Fruit fly (Drosophila melanogaster) whole organism, embryonic: ENCODE results near the gene CG8292.
A peak's percentile ranks its signal among the peaks of the same experiment; 100 is the strongest.

Experiments
- Abd-B ChIP-seq: fragments of 200-800 bp; sonication (Bioruptor generic); optimal IDR thresholded peaks from 2 replicates; lab custom pipeline; 2018; ENCODE audit warnings: missing biosample characterization, mild to moderate bottlenecking, missing genetic modification characterization, moderate library complexity
- CG3726 ChIP-seq: fragments of 200-800 bp; sonication (Bioruptor generic); IDR thresholded peaks from 3 replicates; pipeline ENCODE4, ENCODE4 v1.3.6; 2022; ENCODE audit warnings: missing biosample characterization, missing genetic modification characterization
- CG3847 ChIP-seq: fragments of 200-800 bp; sonication (Bioruptor generic); IDR thresholded peaks from 2 replicates; pipeline ENCODE4 v1.3.6; 2022; ENCODE audit warnings: missing biosample characterization, missing genetic modification characterization
- CG6813 ChIP-seq: fragments of 200-800 bp; sonication (Bioruptor generic); optimal IDR thresholded peaks from 2 replicates; lab custom pipeline; 2017; ENCODE audit warnings: missing biosample characterization, missing genetic modification characterization, mild to moderate bottlenecking, moderate library complexity, missing genetic modification reagents
- Dbx ChIP-seq: fragments of 200-800 bp; sonication (Bioruptor generic); IDR thresholded peaks from 3 replicates; pipeline ENCODE4 v1.3.6; 2022; ENCODE audit warnings: missing biosample characterization, missing genetic modification characterization
- Gug ChIP-seq: fragments of 200-800 bp; sonication (Bioruptor generic); IDR thresholded peaks from 4 replicates; pipeline ENCODE4 v1.3.6; 2022; ENCODE audit warnings: missing biosample characterization, missing genetic modification characterization
- HLHmδ ChIP-seq: fragments of 200-800 bp; sonication (Bioruptor generic); optimal IDR thresholded peaks from 2 replicates; lab custom pipeline; 2018; ENCODE audit warnings: missing biosample characterization, mild to moderate bottlenecking, missing genetic modification characterization, moderate library complexity
- NK7.1 ChIP-seq: fragments of 200-800 bp; sonication (Bioruptor generic); optimal IDR thresholded peaks from 3 replicates; lab custom pipeline; 2016; ENCODE audit warnings: missing biosample characterization, missing genetic modification characterization
- amos ChIP-seq: fragments of 200-800 bp; sonication (Bioruptor generic); IDR thresholded peaks from 2 replicates; pipeline ENCODE4 v1.3.6; 2022; ENCODE audit warnings: missing biosample characterization, missing genetic modification characterization; ENCODE audit not compliant: partially characterized antibody
- caup ChIP-seq: fragments of 200-800 bp; sonication (Bioruptor generic); optimal IDR thresholded peaks from 3 replicates; lab custom pipeline; 2017; ENCODE audit warnings: missing biosample characterization, mild to moderate bottlenecking, missing genetic modification characterization, moderate library complexity; ENCODE audit not compliant: severe bottlenecking
- fru ChIP-seq: fragments of >200 bp; optimal IDR thresholded peaks from 2 replicates; lab custom pipeline; 2017
- grn ChIP-seq: fragments of 200-800 bp; sonication (Bioruptor generic); optimal IDR thresholded peaks from 3 replicates; lab custom pipeline; 2017; ENCODE audit warnings: missing biosample characterization, missing genetic modification characterization
- lmd ChIP-seq: fragments of 200-800 bp; sonication (Bioruptor generic); IDR thresholded peaks from 2 replicates; pipeline ENCODE4 v1.3.6; 2022; ENCODE audit warnings: missing biosample characterization, missing genetic modification characterization
- slbo ChIP-seq: fragments of 200-800 bp; sonication (Bioruptor generic); IDR thresholded peaks from 2 replicates; pipeline ENCODE4 v1.3.6; 2022; ENCODE audit warnings: missing biosample characterization, missing genetic modification characterization

DNA sequence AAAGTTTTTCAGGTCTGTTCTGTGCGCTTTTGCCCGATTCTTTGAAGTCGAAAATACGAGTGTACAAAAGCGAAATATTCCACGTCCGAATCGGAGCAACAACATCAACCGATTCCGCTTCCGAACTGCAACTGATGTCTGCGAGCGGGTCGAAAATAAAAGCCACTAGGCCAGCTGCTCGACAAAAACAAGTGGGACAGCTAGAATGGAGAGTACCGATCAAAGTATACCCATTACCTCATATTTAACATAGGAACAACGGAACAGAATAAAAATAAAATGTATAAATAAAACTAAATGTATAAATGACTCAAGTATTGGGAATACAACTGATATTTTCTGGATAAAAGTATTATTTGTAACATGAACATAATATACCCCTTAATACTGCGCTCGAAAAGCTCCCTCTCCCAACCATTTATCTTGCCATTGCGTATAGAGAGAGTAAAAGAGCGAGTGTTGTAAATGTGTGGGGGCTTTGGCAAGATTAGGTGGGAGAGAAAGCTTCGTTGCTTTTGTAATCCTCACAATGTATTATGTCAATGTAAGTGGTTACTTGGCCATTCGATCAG lies 12.7 kb downstream of the CG8292 start, which contains the start of gene SLC5A11:
- peak; percentile 97 for TF ChIP-seq NK7.1 (GFP tag; lab: Kevin White, UChicago)
- peak; percentile 100 for TF ChIP-seq CG3847
- TF ChIP-seq CG3726 (GFP tag; lab: Robert Waterston, UW): peak; percentile 98
- TF ChIP-seq HLHmδ: no peak
- TF ChIP-seq amos (GFP tag; lab: Robert Waterston, UW): no peak; the same call in 1 of the 2 replicates
- peak; percentile 100 for TF ChIP-seq caup (GFP tag; lab: Kevin White, UChicago)
- peak; percentile 97 for TF ChIP-seq grn (GFP tag; lab: Kevin White, UChicago)
- peak; percentile 96 for TF ChIP-seq CG6813 (GFP tag; lab: Kevin White, UChicago)
- TF ChIP-seq Abd-B (GFP tag; lab: Kevin White, UChicago): peak; percentile 99
- TF ChIP-seq Gug (GFP tag; lab: Robert Waterston, UW): peak; percentile 87
- peak; percentile 93 for TF ChIP-seq Dbx (GFP tag; lab: Robert Waterston, UW)
- no peak for TF ChIP-seq fru (lab: Kevin White, UChicago)
- TF ChIP-seq slbo (GFP tag; lab: Robert Waterston, UW): peak; percentile 100
- TF ChIP-seq lmd (GFP tag; lab: Robert Waterston, UW): peak; percentile 98
